Fruit fly (Drosophila melanogaster) whole organism, pupa: ENCODE measurements around the gene CG33928.

ENCODE experiments used
- CG10348 ChIP-seq: fragments of 200-800 bp; sonication (Bioruptor generic); IDR thresholded peaks from 2 replicates; pipeline ENCODE4 v1.3.6; 2022; ENCODE audit warnings: missing biosample characterization, missing genetic modification characterization
- CG12605 ChIP-seq: fragments of 200-800 bp; sonication (Bioruptor generic); IDR thresholded peaks from 2 replicates; pipeline ENCODE4 v1.3.6; 2022; ENCODE audit warnings: missing biosample characterization, missing genetic modification characterization
- CG13204 ChIP-seq: fragments of 200-800 bp; sonication (Bioruptor generic); optimal IDR thresholded peaks from 2 replicates; lab custom pipeline; 2018; ENCODE audit warnings: missing biosample characterization, mild to moderate bottlenecking, missing genetic modification characterization, moderate library complexity
- CG14655 ChIP-seq: fragments of 200-800 bp; sonication (Bioruptor generic); optimal IDR thresholded peaks from 3 replicates; lab custom pipeline; 2017; ENCODE audit warnings: mild to moderate bottlenecking, missing biosample characterization, missing genetic modification reagents, missing genetic modification characterization
- CG15710 ChIP-seq: fragments of 200-800 bp; sonication (Bioruptor generic); optimal IDR thresholded peaks from 2 replicates; lab custom pipeline; 2018; ENCODE audit warnings: missing biosample characterization, mild to moderate bottlenecking, missing genetic modification characterization, moderate library complexity
- CG17806 ChIP-seq: fragments of 200-800 bp; sonication (Bioruptor generic); optimal IDR thresholded peaks from 2 replicates; lab custom pipeline; 2018; ENCODE audit warnings: missing biosample characterization, mild to moderate bottlenecking, missing genetic modification characterization, moderate library complexity
- CG32121 ChIP-seq: fragments of 200-800 bp; sonication (Bioruptor generic); IDR thresholded peaks from 2 replicates; pipeline ENCODE4 v1.3.6; 2022; ENCODE audit warnings: missing biosample characterization, missing genetic modification characterization
- CG34367 ChIP-seq: fragments of 200-800 bp; sonication (Bioruptor generic); optimal IDR thresholded peaks from 2 replicates; lab custom pipeline; 2018; ENCODE audit warnings: missing biosample characterization, mild to moderate bottlenecking, missing genetic modification characterization
- CG4496 ChIP-seq: fragments of 200-800 bp; sonication (Bioruptor generic); IDR thresholded peaks from 3 replicates; pipeline ENCODE4 v1.3.6; 2022; ENCODE audit warnings: missing biosample characterization, missing genetic modification characterization
- CG8159 ChIP-seq: fragments of 200-800 bp; sonication (Bioruptor generic); optimal IDR thresholded peaks from 3 replicates; lab custom pipeline; 2018; ENCODE audit warnings: missing biosample characterization, mild to moderate bottlenecking, missing genetic modification characterization, moderate library complexity
- CG8301 ChIP-seq: fragments of 200-800 bp; sonication (Bioruptor generic); optimal IDR thresholded peaks from 2 replicates; lab custom pipeline; 2018; ENCODE audit warnings: missing biosample characterization, mild to moderate bottlenecking, missing genetic modification characterization
- CG9948 ChIP-seq: fragments of 200-800 bp; sonication (Bioruptor generic); optimal IDR thresholded peaks from 2 replicates; lab custom pipeline; 2018; ENCODE audit warnings: missing biosample characterization, mild to moderate bottlenecking, missing genetic modification characterization, moderate library complexity
- D1 ChIP-seq: fragments of 200-800 bp; sonication (Bioruptor generic); optimal IDR thresholded peaks from 2 replicates; lab custom pipeline; 2018; ENCODE audit warnings: missing biosample characterization, mild to moderate bottlenecking, missing genetic modification characterization, moderate library complexity
- EcR ChIP-seq: fragments of 200-800 bp; sonication (Bioruptor generic); optimal IDR thresholded peaks from 3 replicates; lab custom pipeline; 2019; ENCODE audit warnings: missing biosample characterization, missing genetic modification characterization, mild to moderate bottlenecking, moderate library complexity, missing genetic modification reagents
- Ets98B ChIP-seq: fragments of 200-800 bp; sonication (Bioruptor generic); IDR thresholded peaks from 2 replicates; pipeline ENCODE4 v1.3.6; 2022; ENCODE audit warnings: missing biosample characterization, missing genetic modification characterization
- Pif1A ChIP-seq: fragments of 200-800 bp; sonication (Bioruptor generic); optimal IDR thresholded peaks from 3 replicates; lab custom pipeline; 2016; ENCODE audit warnings: missing biosample characterization, missing genetic modification characterization
- Pif1B ChIP-seq: fragments of 200-800 bp; sonication (Bioruptor generic); optimal IDR thresholded peaks from 3 replicates; lab custom pipeline; 2016; ENCODE audit warnings: missing biosample characterization, missing genetic modification characterization
- Snoo ChIP-seq: fragments of 200-800 bp; sonication (Bioruptor generic); optimal IDR thresholded peaks from 3 replicates; lab custom pipeline; 2017; ENCODE audit warnings: missing biosample characterization, mild to moderate bottlenecking, missing genetic modification characterization, inconsistent platforms
- fd96Ca ChIP-seq: fragments of 200-800 bp; sonication (Bioruptor generic); IDR thresholded peaks from 3 replicates; pipeline ENCODE4 v1.3.6; 2022; ENCODE audit warnings: missing biosample characterization, missing genetic modification characterization
- gl ChIP-seq: fragments of 200-800 bp; sonication (Bioruptor generic); optimal IDR thresholded peaks from 2 replicates; lab custom pipeline; 2018; ENCODE audit warnings: missing biosample characterization, mild to moderate bottlenecking, missing genetic modification characterization
- rn ChIP-seq: fragments of 200-800 bp; sonication (Bioruptor generic); IDR thresholded peaks from 2 replicates; pipeline ENCODE4 v1.3.6; 2022; ENCODE audit warnings: missing biosample characterization, missing genetic modification characterization

The CG33928 gene

dm6 chr2L:17425412-17425811 is 11.0 kb downstream of the CG33928 start:
- no peak for TF ChIP-seq fd96Ca (GFP tag; lab: Robert Waterston, UW)
- TF ChIP-seq Pif1A (GFP tag; lab: Kevin White, UChicago) = no peak
- no peak for TF ChIP-seq CG8159 (tag; lab: Kevin White, UChicago)
- peak; percentile 4 for TF ChIP-seq EcR (GFP tag; lab: Kevin White, UChicago)
- TF ChIP-seq CG15710 (tag; lab: Kevin White, UChicago) = no peak

- TF ChIP-seq CG8301 (tag; lab: Kevin White, UChicago) (no peak), CG8159 (tag; lab: Kevin White, UChicago) (no peak), CG32121 (GFP tag; lab: Robert Waterston, UW) (no peak), Ets98B (GFP tag; lab: Robert Waterston, UW) (no peak), CG12605 (GFP tag; lab: Robert Waterston, UW) (no peak), Pif1A (GFP tag; lab: Kevin White, UChicago) (no peak), CG4496 (GFP tag; lab: Robert Waterston, UW) (no peak), Snoo (tag; lab: Kevin White, UChicago) (no peak), CG15710 (tag; lab: Kevin White, UChicago) (no peak), EcR (GFP tag; lab: Kevin White, UChicago) (no peak), CG17806 (tag; lab: Kevin White, UChicago) (no peak), CG9948 (tag; lab: Kevin White, UChicago) (no peak), CG10348 (GFP tag; lab: Robert Waterston, UW) (no peak), Pif1B (GFP tag; lab: Kevin White, UChicago) (no peak), gl (tag; lab: Kevin White, UChicago) (no peak)
Observed at dm6 chr2L:17425005-17425404, 11.4 kb downstream of the CG33928 start.

- TF ChIP-seq CG10348 (GFP tag; lab: Robert Waterston, UW) (no peak), CG13204 (no peak), Snoo (tag; lab: Kevin White, UChicago) (no peak), fd96Ca (GFP tag; lab: Robert Waterston, UW) (no peak), gl (tag; lab: Kevin White, UChicago) (no peak), Pif1B (GFP tag; lab: Kevin White, UChicago) (no peak), CG15710 (tag; lab: Kevin White, UChicago) (peak; percentile 15), CG4496 (GFP tag; lab: Robert Waterston, UW) (no peak), Pif1A (GFP tag; lab: Kevin White, UChicago) (no peak), CG14655 (GFP tag; lab: Kevin White, UChicago) (no peak), EcR (GFP tag; lab: Kevin White, UChicago) (no peak), CG12605 (GFP tag; lab: Robert Waterston, UW) (no peak), CG17806 (tag; lab: Kevin White, UChicago) (no peak), CG32121 (GFP tag; lab: Robert Waterston, UW) (no peak), CG9948 (tag; lab: Kevin White, UChicago) (peak; percentile 9), CG8159 (tag; lab: Kevin White, UChicago) (peak; percentile 37), Ets98B (GFP tag; lab: Robert Waterston, UW) (no peak), D1 (tag; lab: Kevin White, UChicago) (no peak), CG8301 (tag; lab: Kevin White, UChicago) (no peak), CG34367 (tag; lab: Kevin White, UChicago) (no peak), rn (no peak)
Observed at dm6 chr2L:17422089-17422488, 14.3 kb downstream of the CG33928 start.

dm6 chr2L:17421366-17421765 is 15.0 kb downstream of the CG33928 start:
- TF ChIP-seq CG9948 (tag; lab: Kevin White, UChicago) (peak; percentile 73), Ets98B (GFP tag; lab: Robert Waterston, UW) (no peak), CG4496 (GFP tag; lab: Robert Waterston, UW) (no peak), CG10348 (GFP tag; lab: Robert Waterston, UW) (no peak), fd96Ca (GFP tag; lab: Robert Waterston, UW) (no peak), CG15710 (tag; lab: Kevin White, UChicago) (peak; percentile 70), CG12605 (GFP tag; lab: Robert Waterston, UW) (no peak), rn (no peak), CG8159 (tag; lab: Kevin White, UChicago) (peak; percentile 79), CG34367 (tag; lab: Kevin White, UChicago) (peak; percentile 6), gl (tag; lab: Kevin White, UChicago) (no peak), CG13204 (no peak), Pif1A (GFP tag; lab: Kevin White, UChicago) (no peak), CG17806 (tag; lab: Kevin White, UChicago) (peak; percentile 62), Pif1B (GFP tag; lab: Kevin White, UChicago) (no peak), CG32121 (GFP tag; lab: Robert Waterston, UW) (no peak), CG14655 (GFP tag; lab: Kevin White, UChicago) (peak; percentile 74), EcR (GFP tag; lab: Kevin White, UChicago) (no peak), Snoo (tag; lab: Kevin White, UChicago) (no peak), D1 (tag; lab: Kevin White, UChicago) (peak; percentile 20), CG8301 (tag; lab: Kevin White, UChicago) (no peak)

dm6 chr2L:17420419-17420818 is 16.0 kb downstream of the CG33928 start:
- no peak for TF ChIP-seq rn
- no peak for TF ChIP-seq CG17806 (tag; lab: Kevin White, UChicago)
- TF ChIP-seq Ets98B (GFP tag; lab: Robert Waterston, UW) = no peak
- no peak for TF ChIP-seq CG4496 (GFP tag; lab: Robert Waterston, UW)
- TF ChIP-seq CG8301 (tag; lab: Kevin White, UChicago) = no peak
- no peak for TF ChIP-seq CG32121 (GFP tag; lab: Robert Waterston, UW)
- TF ChIP-seq EcR (GFP tag; lab: Kevin White, UChicago) = no peak
- no peak for TF ChIP-seq Snoo (tag; lab: Kevin White, UChicago)
- TF ChIP-seq CG10348 (GFP tag; lab: Robert Waterston, UW) = no peak
- no peak for TF ChIP-seq CG15710 (tag; lab: Kevin White, UChicago)
- no peak for TF ChIP-seq gl (tag; lab: Kevin White, UChicago)
